Worm (Caenorhabditis elegans): ENCODE results near the gene F56B3.2.

F56B3.2 gene

DNA sequence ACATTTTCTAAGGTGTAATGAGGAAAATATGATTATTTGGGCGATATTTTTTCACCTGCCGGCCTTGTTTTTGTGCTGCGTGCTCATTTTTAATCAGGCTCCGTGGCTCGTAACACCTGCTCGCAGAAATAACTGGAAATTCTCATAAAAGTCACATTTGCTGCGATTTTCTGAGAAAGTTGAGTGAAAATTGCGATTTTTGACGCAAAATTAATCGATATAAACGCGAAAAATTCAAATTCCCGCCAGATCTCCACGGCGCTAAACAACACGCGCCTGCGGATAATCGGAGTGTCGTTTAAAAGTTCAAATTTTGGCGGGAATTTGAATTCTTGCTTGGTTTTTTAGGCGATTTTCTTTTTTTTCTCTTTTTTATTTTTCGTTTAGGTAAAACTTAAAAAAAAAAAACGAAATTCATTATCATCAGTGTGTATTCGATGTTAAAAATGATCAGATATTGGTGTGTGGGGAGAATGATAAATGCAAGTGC is 38.7 kb upstream of the F56B3.2 start, which contains the start of gene Y55F3BL.6:
Gene Y55F3BL.6 (minus strand): TSS at position 51 of the 490 bp plus-strand sequence.
- TF ChIP-seq B0261.1 (tag; optimal IDR thresholded peaks at IDR 0.05) (no peak), akir-1 (GFP tag; optimal IDR thresholded peaks at IDR 0.05) (no peak), madf-3 (GFP tag; IDR thresholded peaks at IDR 0.05) (0 out of 2 replicates have a peak, but pooled peaks have one; percentile 50), lin-35 (GFP tag; optimal IDR thresholded peaks at IDR 0.05) (no peak), hsf-1 (GFP tag; IDR thresholded peaks at IDR 0.05) (0 out of 2 replicates have a peak, but pooled peaks have one; percentile 52), B0336.3 (GFP tag; IDR thresholded peaks at IDR 0.05) (no peak), chd-7 (tag; optimal IDR thresholded peaks at IDR 0.05) (no peak), hmg-1.2 (GFP tag; IDR thresholded peaks at IDR 0.05) (no peak), gei-17 (GFP tag; optimal IDR thresholded peaks at IDR 0.05) (no peak), cebp-1 (GFP tag; IDR thresholded peaks at IDR 0.05) (no peak), cebp-1 (tag; optimal IDR thresholded peaks at IDR 0.05) (peak; percentile 18), aptf-2 (GFP tag; conservative IDR thresholded peaks at IDR 0.05) (no peak), K11D2.4 (GFP tag; IDR thresholded peaks at IDR 0.05) (no peak), sptf-2 (GFP tag; optimal IDR thresholded peaks at IDR 0.05) (no peak), hmg-20 (GFP tag; IDR thresholded peaks at IDR 0.05) (no peak), lsl-1 (GFP tag; optimal IDR thresholded peaks at IDR 0.05) (peak; percentile 31), efl-1 (GFP tag; optimal IDR thresholded peaks at IDR 0.05) (peak; percentile 28), tbp1 (GFP tag; optimal IDR thresholded peaks at IDR 0.05) (peak; percentile 5), F23B12.7 (tag; optimal IDR thresholded peaks at IDR 0.05; ENCODE audit: insufficient read depth) (no peak), ztf-25 (GFP tag; IDR thresholded peaks at IDR 0.05) (no peak), lag-1 (GFP tag; IDR thresholded peaks at IDR 0.05) (no peak), nfyb-1 (GFP tag; IDR thresholded peaks at IDR 0.05) (no peak), lin-54 (GFP tag; optimal IDR thresholded peaks at IDR 0.05) (peak; percentile 89), let-607 (tag; optimal IDR thresholded peaks at IDR 0.05) (no peak), zim-3 (tag; optimal IDR thresholded peaks at IDR 0.05) (no peak), F33H1.4 (GFP tag; IDR thresholded peaks at IDR 0.05) (peak; percentile 23; the same call in 1 of the 2 replicates), mcd-1 (GFP tag; IDR thresholded peaks at IDR 0.05) (peak; percentile 31; the same call in 1 of the 2 replicates), pbrm-1 (GFP tag; IDR thresholded peaks at IDR 0.05) (no peak), ztf-18 (tag; optimal IDR thresholded peaks at IDR 0.05) (no peak), cebp-2 (GFP tag; IDR thresholded peaks at IDR 0.05) (no peak), fkh-3 (tag; optimal IDR thresholded peaks at IDR 0.05) (no peak), ccch-3 (GFP tag; optimal IDR thresholded peaks at IDR 0.05) (no peak), F39B2.1 (GFP tag; IDR thresholded peaks at IDR 0.05) (no peak), zfh-2 (GFP tag; conservative IDR thresholded peaks at IDR 0.05) (no peak), ztf-6 (GFP tag; IDR thresholded peaks at IDR 0.05) (no peak), ceh-40 (GFP tag; IDR thresholded peaks at IDR 0.05) (no peak), egrh-3 (GFP tag; IDR thresholded peaks at IDR 0.05) (no peak), attf-3 (GFP tag; conservative IDR thresholded peaks at IDR 0.05) (peak; percentile 85), F52B5.7 (tag; optimal IDR thresholded peaks at IDR 0.05) (no peak), Y79H2A.3 (GFP tag; conservative IDR thresholded peaks at IDR 0.05) (no peak)

DNA sequence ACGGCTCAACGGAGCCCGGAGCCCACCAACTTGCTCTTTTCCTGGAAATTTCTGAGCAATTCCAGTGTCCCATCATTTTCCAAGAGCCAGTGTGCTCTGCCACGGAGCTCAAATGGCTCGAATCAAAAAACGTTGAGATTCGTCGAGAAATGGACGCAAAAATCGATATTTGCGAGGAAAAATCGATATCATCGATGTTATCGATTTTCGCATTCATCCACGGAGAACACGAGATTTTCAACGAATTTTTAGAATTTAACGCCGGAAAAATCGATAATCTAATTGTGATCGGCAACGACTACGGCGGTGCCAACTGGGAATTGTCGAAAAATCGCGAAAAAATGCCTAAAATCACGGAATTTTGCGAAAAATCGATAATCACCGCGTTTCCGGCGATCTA is 37.3 kb upstream of the F56B3.2 start:
- TF ChIP-seq lir-1 (GFP tag; conservative IDR thresholded peaks at IDR 0.05), result no peak
- TF ChIP-seq madf-6 (GFP tag; IDR thresholded peaks at IDR 0.05), result no peak
- TF ChIP-seq xnd-1 (tag; optimal IDR thresholded peaks at IDR 0.05), result no peak
- TF ChIP-seq attf-5 (GFP tag; optimal IDR thresholded peaks at IDR 0.05), result no peak
- no peak for TF ChIP-seq dpff-1 (tag; optimal IDR thresholded peaks at IDR 0.05)
- TF ChIP-seq nfyb-1 (GFP tag; IDR thresholded peaks at IDR 0.05), result no peak
- TF ChIP-seq sea-2 (GFP tag; IDR thresholded peaks at IDR 0.05), result no peak
- TF ChIP-seq somi-1 (GFP tag; optimal IDR thresholded peaks at IDR 0.05), result no peak
- TF ChIP-seq C17E4.6 (GFP tag; IDR thresholded peaks at IDR 0.05), result no peak
- no peak for TF ChIP-seq hlh-26 (GFP tag; conservative IDR thresholded peaks at IDR 0.05)
- no peak for TF ChIP-seq let-607 (tag; optimal IDR thresholded peaks at IDR 0.05)
- no peak for TF ChIP-seq B0019.2 (GFP tag; conservative IDR thresholded peaks at IDR 0.05)
- no peak for TF ChIP-seq Y53F4B.3 (GFP tag; IDR thresholded peaks at IDR 0.05)
